Worm (Caenorhabditis elegans): Measurements from ENCODE around the gene Y51H7C.12.

DNA sequence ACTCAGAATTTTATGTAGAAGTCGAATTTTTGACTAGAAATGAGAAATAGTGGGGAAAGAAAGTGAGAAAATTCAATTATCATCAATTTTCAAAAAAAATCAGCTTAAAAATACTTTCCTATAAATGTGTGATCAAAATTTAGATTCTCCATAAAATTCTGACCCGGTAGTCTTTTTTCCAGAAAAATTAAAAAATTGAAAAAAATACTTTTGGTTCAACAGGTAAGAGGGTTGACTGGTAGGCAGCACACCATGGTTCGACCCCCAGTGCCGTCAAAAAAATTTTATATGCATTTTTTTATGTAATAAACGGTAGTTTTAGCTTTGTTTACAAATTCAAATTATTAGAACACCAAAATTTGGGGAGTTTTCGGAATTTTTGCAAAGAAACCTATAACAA is 30.7 kb upstream of the Y51H7C.12 start:
- TF ChIP-seq elt-2 (tag; optimal IDR thresholded peaks at IDR 0.05) (no peak), ahr-1 (tag; optimal IDR thresholded peaks at IDR 0.05) (no peak), unc-55 (GFP tag; optimal IDR thresholded peaks at IDR 0.05) (no peak), pqm-1 (tag; optimal IDR thresholded peaks at IDR 0.05) (no peak), fkh-10 (GFP tag; optimal IDR thresholded peaks at IDR 0.05) (no peak), ztf-16 (tag; optimal IDR thresholded peaks at IDR 0.05) (no peak), lim-6 (tag; optimal IDR thresholded peaks at IDR 0.05) (no peak)

All from whole organism, late embryonic.